Fruit fly (Drosophila melanogaster) whole organism, embryonic: ENCODE measurements around the gene CG17549.

Experiments
- Atf-2 ChIP-seq: fragments of 200-800 bp; sonication (Bioruptor generic); optimal IDR thresholded peaks from 2 replicates; lab custom pipeline; 2016; ENCODE audit warnings: missing biosample characterization, missing genetic modification characterization
- Atf3 ChIP-seq: fragments of 200-800 bp; sonication (Bioruptor generic); optimal IDR thresholded peaks from 3 replicates; lab custom pipeline; 2016; ENCODE audit warnings: missing biosample characterization, missing genetic modification characterization
- Bgb ChIP-seq: fragments of 200-800 bp; sonication (Bioruptor generic); IDR thresholded peaks from 2 replicates; pipeline ENCODE4 v1.3.6; 2022; ENCODE audit warnings: missing biosample characterization, missing genetic modification characterization; ENCODE audit not compliant: partially characterized antibody
- CG10267 ChIP-seq: fragments of 200-800 bp; sonication (Bioruptor generic); optimal IDR thresholded peaks from 2 replicates; lab custom pipeline; 2018; ENCODE audit warnings: missing biosample characterization, mild to moderate bottlenecking, missing genetic modification characterization, moderate library complexity
- CG10654 ChIP-seq: fragments of 200-800 bp; sonication (Bioruptor generic); optimal IDR thresholded peaks from 2 replicates; lab custom pipeline; 2016; ENCODE audit warnings: missing biosample characterization, missing genetic modification characterization
- CG11247 ChIP-seq: fragments of 200-800 bp; sonication (Bioruptor generic); IDR thresholded peaks from 2 replicates; pipeline ENCODE4 v1.3.6; 2022; ENCODE audit warnings: missing biosample characterization, missing genetic modification characterization
- CG1233 ChIP-seq: fragments of 200-800 bp; sonication (Bioruptor generic); optimal IDR thresholded peaks from 4 replicates; lab custom pipeline; 2018; ENCODE audit warnings: missing biosample characterization, mild to moderate bottlenecking, missing genetic modification characterization
- CG13123 ChIP-seq: fragments of 200-800 bp; sonication (Bioruptor generic); optimal IDR thresholded peaks from 2 replicates; lab custom pipeline; 2016; ENCODE audit warnings: missing biosample characterization, missing genetic modification characterization
- CG1603 ChIP-seq: fragments of 200-800 bp; sonication (Bioruptor generic); optimal IDR thresholded peaks from 2 replicates; lab custom pipeline; 2019; ENCODE audit warnings: missing biosample characterization, mild to moderate bottlenecking, missing genetic modification characterization, moderate library complexity
- CG18011 ChIP-seq: fragments of 200-800 bp; sonication (Bioruptor generic); optimal IDR thresholded peaks from 2 replicates; lab custom pipeline; 2017; ENCODE audit warnings: missing biosample characterization, missing genetic modification characterization, mild to moderate bottlenecking, moderate library complexity, missing genotype
- CG2875 ChIP-seq: fragments of 200-800 bp; sonication (Bioruptor generic); optimal IDR thresholded peaks from 2 replicates; lab custom pipeline; 2017; ENCODE audit warnings: missing biosample characterization, mild to moderate bottlenecking, missing genetic modification characterization, missing genetic modification reagents
- CG30403 ChIP-seq: fragments of 200-800 bp; sonication (Bioruptor generic); optimal IDR thresholded peaks from 3 replicates; lab custom pipeline; 2016; ENCODE audit warnings: missing biosample characterization, missing genetic modification characterization
- CG4404 ChIP-seq: fragments of 200-800 bp; sonication (Bioruptor generic); IDR thresholded peaks from 2 replicates; pipeline ENCODE4 v1.3.6; 2022; ENCODE audit warnings: missing biosample characterization, missing genetic modification characterization
- CG4820 ChIP-seq: fragments of 200-800 bp; sonication (Bioruptor generic); optimal IDR thresholded peaks from 3 replicates; lab custom pipeline; 2016; ENCODE audit warnings: missing biosample characterization, missing genetic modification characterization
- CG5245 ChIP-seq: fragments of 200-800 bp; sonication (Bioruptor generic); optimal IDR thresholded peaks from 3 replicates; lab custom pipeline; 2016; ENCODE audit warnings: missing biosample characterization, missing genetic modification characterization
- CG5953 ChIP-seq: fragments of 200-800 bp; sonication (Bioruptor generic); IDR thresholded peaks from 2 replicates; pipeline ENCODE4 v1.3.6; 2022; ENCODE audit warnings: missing biosample characterization, missing genetic modification characterization
- CG7357 ChIP-seq: fragments of 200-800 bp; sonication (Bioruptor generic); IDR thresholded peaks from 3 replicates; pipeline ENCODE4 v1.3.6; 2022; ENCODE audit warnings: missing biosample characterization, missing genetic modification characterization
- CG7839 ChIP-seq: fragments of 200-800 bp; sonication (Bioruptor generic); optimal IDR thresholded peaks from 3 replicates; lab custom pipeline; 2018; ENCODE audit warnings: missing biosample characterization, mild to moderate bottlenecking, missing genetic modification characterization, moderate library complexity
- CG9817 ChIP-seq: fragments of 200-800 bp; sonication (Bioruptor generic); optimal IDR thresholded peaks from 2 replicates; lab custom pipeline; 2018; ENCODE audit warnings: missing biosample characterization, mild to moderate bottlenecking, missing genetic modification characterization, moderate library complexity
- D19A ChIP-seq: fragments of 200-800 bp; optimal IDR thresholded peaks from 3 replicates; lab custom pipeline; 2019; ENCODE audit warnings: missing biosample characterization, mild to moderate bottlenecking, missing genetic modification characterization, moderate library complexity
- Fer3 ChIP-seq: fragments of 200-800 bp; sonication (Bioruptor generic); optimal IDR thresholded peaks from 2 replicates; lab custom pipeline; 2018; ENCODE audit warnings: missing biosample characterization, mild to moderate bottlenecking, missing genetic modification characterization, moderate library complexity
- GATAe ChIP-seq: fragments of 200-800 bp; sonication (Bioruptor generic); conservative IDR thresholded peaks from 2 replicates; pipeline ENCODE4 v1.3.6; 2022; ENCODE audit warnings: missing biosample characterization, missing genetic modification characterization
- HHEX ChIP-seq: fragments of 200-800 bp; sonication (Bioruptor generic); optimal IDR thresholded peaks from 3 replicates; lab custom pipeline; 2017; ENCODE audit warnings: missing biosample characterization, mild to moderate bottlenecking, missing genetic modification characterization, missing genetic modification reagents
- Hr3 ChIP-seq: fragments of 200-800 bp; sonication (Bioruptor generic); optimal IDR thresholded peaks from 3 replicates; lab custom pipeline; 2016; ENCODE audit warnings: missing biosample characterization, missing genetic modification characterization
- Hsf ChIP-seq: fragments of 200-800 bp; sonication (Bioruptor generic); optimal IDR thresholded peaks from 3 replicates; lab custom pipeline; 2016; ENCODE audit warnings: missing biosample characterization, missing genetic modification characterization
- Med ChIP-seq: fragments of 200-800 bp; sonication (Bioruptor generic); peaks from one replicate; lab custom pipeline; 2016; ENCODE audit warnings: missing biosample characterization, missing genetic modification characterization, mild to moderate bottlenecking, inconsistent platforms, moderate library complexity
- Meics ChIP-seq: fragments of 200-800 bp; sonication (Bioruptor generic); optimal IDR thresholded peaks from 2 replicates; lab custom pipeline; 2017; ENCODE audit warnings: missing biosample characterization, mild to moderate bottlenecking, missing genetic modification characterization
- Oli ChIP-seq: fragments of 200-800 bp; sonication (Bioruptor generic); optimal IDR thresholded peaks from 2 replicates; lab custom pipeline; 2018; ENCODE audit warnings: missing biosample characterization, mild to moderate bottlenecking, missing genetic modification characterization, moderate library complexity
- PHDP ChIP-seq: fragments of 200-800 bp; sonication (Bioruptor generic); optimal IDR thresholded peaks from 3 replicates; lab custom pipeline; 2018; ENCODE audit warnings: missing biosample characterization, mild to moderate bottlenecking, missing genetic modification characterization, moderate library complexity
- Ptx1 ChIP-seq: fragments of 200-800 bp; sonication (Bioruptor generic); IDR thresholded peaks from 2 replicates; pipeline ENCODE4 v1.3.6; 2022; ENCODE audit warnings: missing biosample characterization, missing genetic modification characterization
- Spps ChIP-seq: fragments of 200-800 bp; sonication (Bioruptor generic); optimal IDR thresholded peaks from 2 replicates; lab custom pipeline; 2018; ENCODE audit warnings: missing biosample characterization, mild to moderate bottlenecking, missing genetic modification characterization
- Trl ChIP-seq, 3 experiments: fragments of >200 bp in 2 of 3; fragments of 200-800 bp in 1 of 3; sonication (Bioruptor generic) in 1 of 3; optimal IDR thresholded peaks; 2 replicates in 1 of 3; 3 replicates in 2 of 3; lab custom pipeline; 2016 to 2017; ENCODE audit warnings: missing biosample characterization in 1 of 3, missing genetic modification characterization in 1 of 3
- bigmax ChIP-seq: fragments of 200-800 bp; sonication (Bioruptor generic); optimal IDR thresholded peaks from 2 replicates; lab custom pipeline; 2018; ENCODE audit warnings: missing biosample characterization, mild to moderate bottlenecking, missing genetic modification characterization
- caup ChIP-seq: fragments of 200-800 bp; sonication (Bioruptor generic); optimal IDR thresholded peaks from 3 replicates; lab custom pipeline; 2017; ENCODE audit warnings: missing biosample characterization, mild to moderate bottlenecking, missing genetic modification characterization, moderate library complexity; ENCODE audit not compliant: severe bottlenecking
- chinmo ChIP-seq: fragments of 200-800 bp; sonication (Bioruptor generic); IDR thresholded peaks from 4 replicates; pipeline ENCODE4 v1.3.6; 2022; ENCODE audit warnings: missing biosample characterization, missing genetic modification characterization; ENCODE audit not compliant: partially characterized antibody
- da ChIP-seq: fragments of 200-800 bp; sonication (Bioruptor generic); optimal IDR thresholded peaks from 2 replicates; lab custom pipeline; 2016; ENCODE audit warnings: missing biosample characterization, missing genetic modification characterization
- emc ChIP-seq: fragments of 200-800 bp; sonication (Bioruptor generic); optimal IDR thresholded peaks from 2 replicates; lab custom pipeline; 2016; ENCODE audit warnings: missing biosample characterization, missing genetic modification characterization
- esg ChIP-seq: fragments of 200-800 bp; sonication (Bioruptor generic); conservative IDR thresholded peaks from 2 replicates; pipeline ENCODE4 v1.3.6; 2022; ENCODE audit warnings: missing biosample characterization, missing genetic modification characterization
- eyg ChIP-seq: fragments of 200-800 bp; sonication (Bioruptor generic); optimal IDR thresholded peaks from 3 replicates; lab custom pipeline; 2016; ENCODE audit warnings: missing biosample characterization, missing genetic modification characterization
- lbe ChIP-seq: fragments of 200-800 bp; sonication (Bioruptor generic); optimal IDR thresholded peaks from 2 replicates; lab custom pipeline; 2016; ENCODE audit warnings: missing biosample characterization, mild to moderate bottlenecking, missing genetic modification characterization
- mam ChIP-seq: fragments of 200-800 bp; sonication (Bioruptor generic); optimal IDR thresholded peaks from 3 replicates; lab custom pipeline; 2016; ENCODE audit warnings: missing biosample characterization, missing genetic modification characterization
- nau ChIP-seq: fragments of 200-800 bp; sonication (Bioruptor generic); optimal IDR thresholded peaks from 3 replicates; lab custom pipeline; 2017; ENCODE audit warnings: missing biosample characterization, mild to moderate bottlenecking, missing genetic modification characterization, missing genetic modification reagents
- schlank ChIP-seq: fragments of 200-800 bp; sonication (Bioruptor generic); optimal IDR thresholded peaks from 2 replicates; lab custom pipeline; 2018; ENCODE audit warnings: missing biosample characterization, mild to moderate bottlenecking, missing genetic modification characterization
- tna ChIP-seq: fragments of 200-800 bp; sonication (Bioruptor generic); IDR thresholded peaks from 2 replicates; pipeline ENCODE4 v1.3.6; 2022; ENCODE audit warnings: missing biosample characterization, missing genetic modification characterization; ENCODE audit not compliant: partially characterized antibody
- trem ChIP-seq: fragments of 200-800 bp; optimal IDR thresholded peaks from 3 replicates; lab custom pipeline; 2019; ENCODE audit warnings: missing biosample characterization, mild to moderate bottlenecking, missing genetic modification characterization, moderate library complexity
- tup ChIP-seq: fragments of 200-800 bp; sonication (Bioruptor generic); optimal IDR thresholded peaks from 2 replicates; lab custom pipeline; 2016; ENCODE audit warnings: missing biosample characterization, mild to moderate bottlenecking, missing genetic modification characterization, moderate library complexity
- vnd ChIP-seq: fragments of 200-800 bp; sonication (Bioruptor generic); IDR thresholded peaks from 3 replicates; pipeline ENCODE4 v1.3.6; 2022; ENCODE audit warnings: missing biosample characterization, missing genetic modification characterization; ENCODE audit not compliant: partially characterized antibody
- vvl ChIP-seq: fragments of 200-800 bp; sonication (Bioruptor generic); IDR thresholded peaks from 2 replicates; pipeline ENCODE4 v1.3.6; 2022; ENCODE audit warnings: missing biosample characterization, missing genetic modification characterization
- wek ChIP-seq: fragments of 200-800 bp; sonication (Bioruptor generic); optimal IDR thresholded peaks from 3 replicates; lab custom pipeline; 2018; ENCODE audit warnings: missing biosample characterization, mild to moderate bottlenecking, missing genetic modification characterization, moderate library complexity

The CG17549 gene

dm6 chr2L:19425765-19426329, 36.0 kb upstream of the CG17549 start (continued):
- peak; percentile 74 for TF ChIP-seq Oli
- peak; percentile 53 for TF ChIP-seq CG1233 (GFP tag; lab: Kevin White, UChicago)
- TF ChIP-seq Atf-2 (GFP tag; lab: Kevin White, UChicago) = peak; percentile 40
- TF ChIP-seq CG11247 (GFP tag; lab: Robert Waterston, UW) = peak; percentile 60
- TF ChIP-seq bigmax (GFP tag; lab: Kevin White, UChicago) = no peak
- no peak for TF ChIP-seq tna (GFP tag; lab: Robert Waterston, UW)
- TF ChIP-seq CG4820 (GFP tag; lab: Kevin White, UChicago) = peak; percentile 40
- TF ChIP-seq CG9817 = peak; percentile 61
- TF ChIP-seq CG5953 (GFP tag; lab: Robert Waterston, UW) = 0 out of 2 replicates have a peak, but pooled peaks have one; percentile 7
- TF ChIP-seq Ptx1 (GFP tag; lab: Robert Waterston, UW) = peak; percentile 76
- no peak for TF ChIP-seq chinmo (GFP tag; lab: Robert Waterston, UW)
- peak; percentile 92 for TF ChIP-seq Med (GFP tag; lab: Kevin White, UChicago)
- TF ChIP-seq vvl (GFP tag; lab: Robert Waterston, UW) = peak; percentile 81
- TF ChIP-seq mam (GFP tag; lab: Kevin White, UChicago) = peak; percentile 59
- TF ChIP-seq tup = no peak
- peak; percentile 15; the same call in 1 of the 2 replicates for TF ChIP-seq CG4404 (GFP tag; lab: Robert Waterston, UW)
- TF ChIP-seq Hr3 = peak; percentile 55
- TF ChIP-seq HHEX (GFP tag; lab: Kevin White, UChicago) = peak; percentile 76
- peak; percentile 51 for TF ChIP-seq CG10267 (tag; lab: Kevin White, UChicago)
- peak; percentile 50 for TF ChIP-seq caup
- TF ChIP-seq CG5245 (GFP tag; lab: Kevin White, UChicago) = peak; percentile 55
- peak; percentile 20 for TF ChIP-seq schlank (tag; lab: Kevin White, UChicago)
- peak; percentile 12 for TF ChIP-seq lbe (GFP tag; lab: Kevin White, UChicago)
- TF ChIP-seq Meics (GFP tag; lab: Kevin White, UChicago) = peak; percentile 79
- TF ChIP-seq CG30403 (GFP tag; lab: Kevin White, UChicago) = peak; percentile 83
- TF ChIP-seq da (GFP tag; lab: Kevin White, UChicago) = no peak
- TF ChIP-seq CG10654 (GFP tag; lab: Kevin White, UChicago) = peak; percentile 35
- peak; percentile 25 for TF ChIP-seq Atf3 (GFP tag; lab: Kevin White, UChicago)
- TF ChIP-seq Fer3 (tag; lab: Kevin White, UChicago) = peak; percentile 71
- TF ChIP-seq Hsf = peak; percentile 68
- no peak for TF ChIP-seq Spps (tag; lab: Kevin White, UChicago)
- TF ChIP-seq CG7839 (tag; lab: Kevin White, UChicago) = peak; percentile 77
- TF ChIP-seq vnd (GFP tag; lab: Robert Waterston, UW) = no peak
- no peak for TF ChIP-seq emc (GFP tag; lab: Kevin White, UChicago)
- no peak for TF ChIP-seq Trl (optimal IDR thresholded peaks at IDR 0.05; lab: Kevin White, UChicago)
- peak; percentile 52 for TF ChIP-seq Trl (GFP tag; optimal IDR thresholded peaks at IDR 0.05; lab: Kevin White, UChicago)
- peak; percentile 6; the same call in 1 of the 2 replicates for TF ChIP-seq Bgb (GFP tag; lab: Robert Waterston, UW)
- peak; percentile 69 for TF ChIP-seq esg (GFP tag; lab: Robert Waterston, UW)
- TF ChIP-seq D19A (tag; lab: Kevin White, UChicago) = peak; percentile 66
- TF ChIP-seq nau (GFP tag; lab: Kevin White, UChicago) = peak; percentile 55
- no peak for TF ChIP-seq CG7357
- peak; percentile 54 for TF ChIP-seq CG2875 (GFP tag; lab: Kevin White, UChicago)
- TF ChIP-seq eyg = no peak
- TF ChIP-seq GATAe = peak; percentile 43; the same call in 1 of the 2 replicates
- peak; percentile 59 for TF ChIP-seq CG1603 (tag; lab: Kevin White, UChicago)
- TF ChIP-seq wek (GFP tag; lab: Kevin White, UChicago) = no peak
- peak; percentile 57 for TF ChIP-seq trem (tag; lab: Kevin White, UChicago)
- TF ChIP-seq PHDP (tag; lab: Kevin White, UChicago) = peak; percentile 76
- peak; percentile 32 for TF ChIP-seq CG18011 (GFP tag; lab: Kevin White, UChicago)
- TF ChIP-seq CG13123 (GFP tag; lab: Kevin White, UChicago) = no peak
